Worm (Caenorhabditis elegans): Measurements from ENCODE around the gene F59D6.1.

- TF ChIP-seq fkh-10 (GFP tag; optimal IDR thresholded peaks at IDR 0.05) (no peak), ztf-11 (tag; optimal IDR thresholded peaks at IDR 0.05) (no peak), ceh-82 (tag; optimal IDR thresholded peaks at IDR 0.05) (no peak), nhr-11 (tag; optimal IDR thresholded peaks at IDR 0.05) (no peak)
These were observed 21.0 kb downstream of the F59D6.1 start, which contains the start of gene srh-185 for ce11 chrV:3065928-3066327.

All from whole organism, L4 larva.